Worm (Caenorhabditis elegans) whole organism, L2 larva: Measurements from ENCODE around the gene C27H5.2.
A peak's percentile ranks its signal among the peaks of the same experiment; 100 is the strongest.

Experiments
- C34F6.9 ChIP-seq: fragments of 150-350 bp; optimal IDR thresholded peaks from 2 replicates; lab custom pipeline; 2014; ENCODE audit warnings: missing biosample characterization, missing genetic modification characterization
- F13H6.1 ChIP-seq: sonication (generic microtip); optimal IDR thresholded peaks from 2 replicates; lab custom pipeline; 2016; ENCODE audit warnings: missing genetic modification characterization, missing compliant biosample characterization
- R02D3.7 ChIP-seq: fragments of 150-350 bp; optimal IDR thresholded peaks from 2 replicates; lab custom pipeline; 2014; ENCODE audit warnings: missing biosample characterization, missing genetic modification characterization
- Y55F3AM.14 ChIP-seq: fragments of 200-800 bp; sonication (Bioruptor generic); optimal IDR thresholded peaks from 2 replicates; lab custom pipeline; 2018; ENCODE audit warnings: mild to moderate bottlenecking, missing genetic modification characterization, missing compliant biosample characterization
- ama-1 ChIP-seq: fragments of 150-350 bp; optimal IDR thresholded peaks from 2 replicates; lab custom pipeline; 2018; ENCODE audit warnings: inconsistent platforms
- blmp-1 ChIP-seq: sonication (generic microtip); optimal IDR thresholded peaks from 2 replicates; lab custom pipeline; 2017; ENCODE audit warnings: missing genetic modification characterization, mild to moderate bottlenecking, missing compliant biosample characterization, antibody characterized with exemption, moderate library complexity; ENCODE audit not compliant: insufficient read depth
- ceh-16 ChIP-seq: fragments of 150-350 bp; optimal IDR thresholded peaks from 2 replicates; lab custom pipeline; 2014; ENCODE audit warnings: missing biosample characterization, missing genetic modification characterization
- ceh-82 ChIP-seq: fragments of 150-350 bp; optimal IDR thresholded peaks from 2 replicates; lab custom pipeline; 2014; ENCODE audit warnings: missing biosample characterization, missing genetic modification characterization
- crh-2 ChIP-seq: sonication (generic microtip); optimal IDR thresholded peaks from 2 replicates; lab custom pipeline; 2017; ENCODE audit warnings: missing biosample characterization, missing genetic modification characterization
- dmd-4 ChIP-seq: sonication (generic microtip); optimal IDR thresholded peaks from 2 replicates; lab custom pipeline; 2017; ENCODE audit warnings: missing biosample characterization, missing genetic modification characterization
- egl-27 ChIP-seq: sonication (generic microtip); optimal IDR thresholded peaks from 3 replicates; lab custom pipeline; 2017; ENCODE audit warnings: missing biosample characterization, missing genetic modification reagents, missing genetic modification characterization
- elt-1 ChIP-seq: fragments of 150-350 bp; optimal IDR thresholded peaks from 2 replicates; lab custom pipeline; 2014; ENCODE audit warnings: missing biosample characterization, missing genetic modification characterization
- elt-3 ChIP-seq: sonication (generic microtip); optimal IDR thresholded peaks from 2 replicates; lab custom pipeline; 2017; ENCODE audit warnings: missing biosample characterization, missing genetic modification characterization
- fos-1 ChIP-seq: fragments of 150-350 bp; optimal IDR thresholded peaks from 2 replicates; lab custom pipeline; 2014; ENCODE audit warnings: missing biosample characterization, missing genetic modification characterization
- gmeb-1 ChIP-seq: fragments of 150-350 bp; optimal IDR thresholded peaks from 2 replicates; lab custom pipeline; 2014; ENCODE audit warnings: missing biosample characterization, missing genetic modification characterization
- lin-11 ChIP-seq: fragments of 150-350 bp; sonication (generic microtip); optimal IDR thresholded peaks from 2 replicates; lab custom pipeline; 2014; ENCODE audit warnings: missing biosample characterization, missing genetic modification characterization, inconsistent platforms, mixed read lengths
- lin-13 ChIP-seq: fragments of 150-350 bp; optimal IDR thresholded peaks from 2 replicates; lab custom pipeline; 2014; ENCODE audit warnings: missing biosample characterization, missing genetic modification reagents, missing genetic modification characterization
- lin-39 ChIP-seq: fragments of 150-350 bp; optimal IDR thresholded peaks from 2 replicates; lab custom pipeline; 2014; ENCODE audit warnings: missing biosample characterization, missing genetic modification reagents, missing genetic modification characterization
- lsy-2 ChIP-seq, 2 experiments: fragments of 150-350 bp in 1 of 2; sonication (generic microtip) in 1 of 2; optimal IDR thresholded peaks; 2 replicates each; lab custom pipeline; 2014 to 2017; ENCODE audit warnings: missing biosample characterization in 2 of 2, missing genetic modification characterization in 2 of 2
- mab-5 ChIP-seq: fragments of 150-350 bp; optimal IDR thresholded peaks from 2 replicates; lab custom pipeline; 2014; ENCODE audit warnings: missing biosample characterization, missing genetic modification characterization
- mbf-1 ChIP-seq: sonication (generic microtip); optimal IDR thresholded peaks from 2 replicates; lab custom pipeline; 2017; ENCODE audit warnings: missing biosample characterization, missing genetic modification characterization
- nhr-10 ChIP-seq: sonication (generic microtip); optimal IDR thresholded peaks from 2 replicates; lab custom pipeline; 2017; ENCODE audit warnings: missing biosample characterization, missing genetic modification characterization
- nhr-11 ChIP-seq: fragments of 150-350 bp; optimal IDR thresholded peaks from 2 replicates; lab custom pipeline; 2014; ENCODE audit warnings: missing biosample characterization, missing genetic modification characterization
- nhr-129 ChIP-seq: fragments of 150-350 bp; optimal IDR thresholded peaks from 2 replicates; lab custom pipeline; 2014; ENCODE audit warnings: missing biosample characterization, missing genetic modification characterization
- nhr-21 ChIP-seq: fragments of 150-350 bp; optimal IDR thresholded peaks from 2 replicates; lab custom pipeline; 2014; ENCODE audit warnings: missing biosample characterization, missing genetic modification characterization
- nhr-23 ChIP-seq: fragments of 150-350 bp; optimal IDR thresholded peaks from 2 replicates; lab custom pipeline; 2014; ENCODE audit warnings: missing biosample characterization, missing genetic modification reagents, missing genetic modification characterization
- nhr-25 ChIP-seq: fragments of 150-350 bp; sonication (generic microtip); optimal IDR thresholded peaks from 3 replicates; lab custom pipeline; 2014; ENCODE audit warnings: missing biosample characterization, missing genetic modification characterization
- nhr-6 ChIP-seq: fragments of 150-350 bp; optimal IDR thresholded peaks from 2 replicates; lab custom pipeline; 2014; ENCODE audit warnings: missing biosample characterization, missing genetic modification characterization
- nhr-77 ChIP-seq: fragments of 150-350 bp; optimal IDR thresholded peaks from 2 replicates; lab custom pipeline; 2014; ENCODE audit warnings: missing biosample characterization, missing genetic modification characterization
- peb-1 ChIP-seq: fragments of 150-350 bp; optimal IDR thresholded peaks from 2 replicates; lab custom pipeline; 2014; ENCODE audit warnings: missing biosample characterization, missing genetic modification characterization
- sem-4 ChIP-seq: fragments of 150-350 bp; optimal IDR thresholded peaks from 2 replicates; lab custom pipeline; 2014; ENCODE audit warnings: missing biosample characterization, missing genetic modification reagents, missing genetic modification characterization
- skn-1 ChIP-seq: sonication (generic microtip); optimal IDR thresholded peaks from 2 replicates; lab custom pipeline; 2017; ENCODE audit warnings: missing biosample characterization, missing genetic modification characterization
- sma-9 ChIP-seq, 2 experiments: fragments of 150-350 bp in 1 of 2; sonication (generic microtip) in 1 of 2; optimal IDR thresholded peaks; 2 replicates each; lab custom pipeline; 2014 to 2016; ENCODE audit warnings: missing genetic modification characterization in 2 of 2, mild to moderate bottlenecking in 1 of 2, missing biosample characterization in 1 of 2, missing compliant biosample characterization in 1 of 2, missing genetic modification reagents in 1 of 2, moderate library complexity in 1 of 2
- snpc-4 ChIP-seq: fragments of 150-350 bp; optimal IDR thresholded peaks from 2 replicates; lab custom pipeline; 2014; ENCODE audit warnings: missing biosample characterization, missing genetic modification characterization
- unc-39 ChIP-seq: fragments of 150-350 bp; optimal IDR thresholded peaks from 2 replicates; lab custom pipeline; 2014; ENCODE audit warnings: missing biosample characterization, missing genetic modification characterization
- unc-55 ChIP-seq: fragments of 150-350 bp; sonication (generic microtip); optimal IDR thresholded peaks from 3 replicates; lab custom pipeline; 2014; ENCODE audit warnings: missing biosample characterization, missing genetic modification reagents, missing genetic modification characterization
- unc-62 ChIP-seq: fragments of 150-350 bp; optimal IDR thresholded peaks from 2 replicates; lab custom pipeline; 2014; ENCODE audit warnings: missing biosample characterization, missing genetic modification reagents, missing genetic modification characterization
- zag-1 ChIP-seq: fragments of 150-350 bp; optimal IDR thresholded peaks from 2 replicates; lab custom pipeline; 2014; ENCODE audit warnings: missing biosample characterization, missing genetic modification characterization
- ztf-1 ChIP-seq: fragments of 200-800 bp; sonication (Bioruptor generic); conservative IDR thresholded peaks from 2 replicates; pipeline ENCODE4 v1.3.6; 2022; ENCODE audit warnings: missing genetic modification characterization, missing compliant biosample characterization
- ztf-11 ChIP-seq: sonication (generic microtip); optimal IDR thresholded peaks from 2 replicates; lab custom pipeline; 2017; ENCODE audit warnings: missing biosample characterization, missing genetic modification characterization
- ztf-4 ChIP-seq: fragments of 150-350 bp; optimal IDR thresholded peaks from 2 replicates; lab custom pipeline; 2014; ENCODE audit warnings: missing biosample characterization, missing genetic modification characterization

Gene C27H5.2

DNA sequence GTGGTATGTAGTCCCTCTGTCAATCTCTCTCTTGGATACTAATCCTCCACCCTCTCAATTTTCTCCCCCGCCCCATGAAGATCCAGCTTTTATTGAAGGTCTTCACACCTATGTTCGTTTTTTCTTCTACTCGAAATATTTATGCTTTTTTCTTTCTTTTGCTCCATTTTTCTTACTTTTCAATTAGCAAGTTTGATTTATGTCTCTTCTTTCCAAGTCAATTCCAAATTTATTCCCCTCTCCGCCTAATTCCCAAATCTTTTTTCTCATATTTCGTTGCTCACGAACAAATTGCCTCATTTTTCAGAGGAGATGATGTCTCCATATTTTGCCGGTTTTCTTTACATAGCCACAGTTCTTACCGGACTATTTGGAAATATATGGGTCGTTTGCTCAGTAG lies 11.1 kb upstream of the C27H5.2 start, which contains the start of gene npr-31:
Gene npr-31 (plus strand): TSS at position 301 of the 400 bp plus-strand sequence.
- TF ChIP-seq gmeb-1 (no peak), ceh-82 (tag; lab: Kevin White, UChicago) (no peak), nhr-10 (tag; lab: Kevin White, UChicago) (no peak), zag-1 (tag; lab: Kevin White, UChicago) (no peak), mbf-1 (tag; lab: Kevin White, UChicago) (no peak), Y55F3AM.14 (GFP tag; lab: Kevin White, UChicago) (no peak), fos-1 (tag; lab: Kevin White, UChicago) (no peak), lin-11 (tag; lab: Kevin White, UChicago) (no peak), ama-1 (lab: Kevin White, UChicago) (no peak), F13H6.1 (tag; lab: Kevin White, UChicago) (no peak), egl-27 (tag; lab: Kevin White, UChicago) (no peak), nhr-77 (no peak), mab-5 (tag; lab: Kevin White, UChicago) (no peak), nhr-11 (tag; lab: Kevin White, UChicago) (no peak), blmp-1 (tag; lab: Kevin White, UChicago) (no peak)
- TF ChIP-seq, all 48 proteins: peak for 0

DNA sequence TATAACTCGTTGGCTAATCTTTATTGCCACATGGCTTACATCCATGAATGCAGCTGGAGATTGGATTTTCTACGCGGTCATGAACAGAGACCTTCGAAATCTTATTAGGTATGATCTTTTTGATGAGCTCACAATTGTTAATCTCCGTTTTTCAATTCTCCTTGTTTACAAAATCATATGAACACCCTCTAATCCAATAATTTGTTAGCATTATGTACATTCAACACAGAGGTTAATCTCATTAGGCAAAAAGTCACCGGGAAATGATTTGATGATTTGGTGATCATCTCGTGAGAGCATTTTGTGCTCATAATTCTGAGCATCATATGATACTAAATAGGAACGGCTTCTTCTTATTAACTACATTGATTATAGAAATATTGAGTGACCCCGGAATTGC lies 9.1 kb upstream of the C27H5.2 start:
- TF ChIP-seq ceh-82 (tag; lab: Kevin White, UChicago) (no peak), ama-1 (lab: Kevin White, UChicago) (no peak)

DNA sequence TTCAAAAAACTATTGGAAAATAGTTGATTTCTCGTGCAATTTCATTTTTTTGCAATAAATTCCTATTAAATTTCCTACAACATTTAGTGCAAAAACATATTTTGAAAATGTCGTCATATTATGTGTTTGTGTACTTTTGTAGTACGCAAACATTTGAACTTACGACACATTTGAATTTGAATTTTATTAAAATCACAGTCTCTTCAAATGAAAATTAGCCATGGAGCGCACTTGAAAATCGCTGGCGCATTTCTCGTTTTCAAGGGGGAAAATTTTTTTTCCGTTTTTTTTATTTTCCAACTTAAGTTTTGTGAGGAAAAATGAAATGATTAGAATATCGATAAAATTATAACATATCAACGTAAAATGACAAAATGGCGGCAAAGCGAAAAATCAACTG lies 7.8 kb upstream of the C27H5.2 start:
- TF ChIP-seq peb-1 (tag; lab: Kevin White, UChicago): no peak
- TF ChIP-seq nhr-6 (tag; lab: Kevin White, UChicago): no peak
- peak; percentile 29 for TF ChIP-seq crh-2 (tag; lab: Kevin White, UChicago)
- TF ChIP-seq lin-13 (GFP tag; lab: Kevin White, UChicago): peak; percentile 39
- peak; percentile 62 for TF ChIP-seq C34F6.9 (tag; lab: Kevin White, UChicago)
- TF ChIP-seq nhr-25 (tag; lab: Kevin White, UChicago): peak; percentile 28
- peak; percentile 14 to 80 for TF ChIP-seq lsy-2 (tag; optimal IDR thresholded peaks at IDR 0.05; lab: Kevin White, UChicago)
- TF ChIP-seq zag-1 (tag; lab: Kevin White, UChicago): no peak
- peak; percentile 29 for TF ChIP-seq gmeb-1
- TF ChIP-seq, all 48 proteins: peak for 6

- no peak for TF ChIP-seq C34F6.9 (tag; lab: Kevin White, UChicago)
- no peak for TF ChIP-seq ceh-16
- no peak for TF ChIP-seq sem-4 (tag; lab: Kevin White, UChicago)
- TF ChIP-seq zag-1 (tag; lab: Kevin White, UChicago): no peak
- no peak for TF ChIP-seq fos-1 (tag; lab: Kevin White, UChicago)
- no peak for TF ChIP-seq R02D3.7
- no peak for TF ChIP-seq nhr-6 (tag; lab: Kevin White, UChicago)
- TF ChIP-seq ztf-11 (tag; lab: Kevin White, UChicago): no peak
- no peak for TF ChIP-seq nhr-23
- no peak for TF ChIP-seq mab-5 (tag; lab: Kevin White, UChicago)
- TF ChIP-seq snpc-4 (tag; lab: Kevin White, UChicago): no peak
- no peak for TF ChIP-seq Y55F3AM.14 (GFP tag; lab: Kevin White, UChicago)
- TF ChIP-seq lin-11 (tag; lab: Kevin White, UChicago): no peak
- TF ChIP-seq, all 48 proteins: peak for 0
Observed at ce11 chrII:7148099-7148498, 7.3 kb upstream of the C27H5.2 start, which contains the start of gene T07F8.1. T07F8.1 (plus strand) TSS chrII:7148399.

- TF ChIP-seq egl-27 (tag; lab: Kevin White, UChicago): peak; percentile 94
- peak; percentile 92 for TF ChIP-seq ztf-4 (tag; lab: Kevin White, UChicago)
- peak; percentile 91 for TF ChIP-seq skn-1 (tag; lab: Kevin White, UChicago)
- TF ChIP-seq elt-3 (tag; lab: Kevin White, UChicago): no peak
- TF ChIP-seq fos-1 (tag; lab: Kevin White, UChicago): peak; percentile 91
- TF ChIP-seq lin-39: no peak
- TF ChIP-seq mab-5 (tag; lab: Kevin White, UChicago): peak; percentile 93
- TF ChIP-seq nhr-23: no peak
- TF ChIP-seq lsy-2 (tag; optimal IDR thresholded peaks at IDR 0.05; lab: Kevin White, UChicago): peak; percentile 95 to 98
- no peak for TF ChIP-seq ztf-1 (GFP tag; lab: Robert Waterston, UW)
- TF ChIP-seq elt-1 (tag; lab: Kevin White, UChicago): peak; percentile 61
- TF ChIP-seq unc-39 (tag; lab: Kevin White, UChicago): no peak
- TF ChIP-seq snpc-4 (tag; lab: Kevin White, UChicago): peak; percentile 80
- no peak for TF ChIP-seq peb-1 (tag; lab: Kevin White, UChicago)
- TF ChIP-seq R02D3.7: peak; percentile 74
- peak; percentile 92 for TF ChIP-seq nhr-129 (tag; lab: Kevin White, UChicago)
- peak; percentile 96 for TF ChIP-seq unc-55 (GFP tag; lab: Kevin White, UChicago)
- peak; percentile 79 for TF ChIP-seq nhr-10 (tag; lab: Kevin White, UChicago)
- TF ChIP-seq sem-4 (tag; lab: Kevin White, UChicago): peak; percentile 91
- TF ChIP-seq dmd-4 (tag; lab: Kevin White, UChicago): peak; percentile 67
- TF ChIP-seq crh-2 (tag; lab: Kevin White, UChicago): peak; percentile 95
- TF ChIP-seq nhr-21 (tag; lab: Kevin White, UChicago): peak; percentile 94
- peak; percentile 93 for TF ChIP-seq gmeb-1
- peak; percentile 74 for TF ChIP-seq unc-62 (GFP tag; lab: Kevin White, UChicago)
- peak; percentile 98 for TF ChIP-seq sma-9 (GFP tag; optimal IDR thresholded peaks at IDR 0.05; lab: Kevin White, UChicago)
- no peak for TF ChIP-seq sma-9 (tag; optimal IDR thresholded peaks at IDR 0.05; lab: Kevin White, UChicago)
- TF ChIP-seq nhr-11 (tag; lab: Kevin White, UChicago): no peak
Observed at ce11 chrII:7151969-7152631, 3.3 kb upstream of the C27H5.2 start, which contains the start of gene fust-1. fust-1 (plus strand) TSS chrII:7152581.
